Worm (Caenorhabditis elegans): Measurements from ENCODE around the gene col-99.

DNA sequence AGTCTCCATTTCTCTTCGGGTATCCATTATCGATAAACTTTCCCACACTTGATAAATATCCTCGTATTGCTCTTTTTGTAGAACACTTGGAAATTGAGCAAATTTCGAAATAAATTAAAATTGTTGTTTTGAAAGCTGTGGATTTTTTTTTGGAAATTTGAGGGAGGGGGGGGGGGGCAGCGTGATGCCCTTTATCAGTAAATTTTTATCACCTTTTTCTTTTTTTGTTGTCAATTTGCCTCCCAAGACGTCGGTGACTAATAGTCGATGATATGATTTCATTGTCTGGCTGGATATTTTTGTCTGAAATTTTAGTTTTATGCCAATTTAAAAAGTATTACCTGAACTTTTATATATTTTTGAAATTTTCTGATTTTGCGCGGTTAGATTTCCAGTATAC lies 57.7 kb downstream of the col-99 start, which contains the start of gene scl-23:
- TF ChIP-seq flt-1 (GFP tag; IDR thresholded peaks at IDR 0.05): no peak
- TF ChIP-seq med-1 (GFP tag; optimal IDR thresholded peaks at IDR 0.05; ENCODE audit: insufficient read depth): no peak
- TF ChIP-seq klf-2 (GFP tag; conservative IDR thresholded peaks at IDR 0.05): no peak
- no peak for TF ChIP-seq T22C8.4 (GFP tag; IDR thresholded peaks at IDR 0.05)
- no peak for TF ChIP-seq tab-1 (GFP tag; IDR thresholded peaks at IDR 0.05)
- no peak for TF ChIP-seq ztf-29 (GFP tag; IDR thresholded peaks at IDR 0.05)
- no peak for TF ChIP-seq ref-1 (GFP tag; conservative IDR thresholded peaks at IDR 0.05)
